Fruit fly (Drosophila melanogaster): Measurements from ENCODE around the gene prage.
A peak's percentile ranks its signal among the peaks of the same experiment; 100 is the strongest.

prage gene

DNA sequence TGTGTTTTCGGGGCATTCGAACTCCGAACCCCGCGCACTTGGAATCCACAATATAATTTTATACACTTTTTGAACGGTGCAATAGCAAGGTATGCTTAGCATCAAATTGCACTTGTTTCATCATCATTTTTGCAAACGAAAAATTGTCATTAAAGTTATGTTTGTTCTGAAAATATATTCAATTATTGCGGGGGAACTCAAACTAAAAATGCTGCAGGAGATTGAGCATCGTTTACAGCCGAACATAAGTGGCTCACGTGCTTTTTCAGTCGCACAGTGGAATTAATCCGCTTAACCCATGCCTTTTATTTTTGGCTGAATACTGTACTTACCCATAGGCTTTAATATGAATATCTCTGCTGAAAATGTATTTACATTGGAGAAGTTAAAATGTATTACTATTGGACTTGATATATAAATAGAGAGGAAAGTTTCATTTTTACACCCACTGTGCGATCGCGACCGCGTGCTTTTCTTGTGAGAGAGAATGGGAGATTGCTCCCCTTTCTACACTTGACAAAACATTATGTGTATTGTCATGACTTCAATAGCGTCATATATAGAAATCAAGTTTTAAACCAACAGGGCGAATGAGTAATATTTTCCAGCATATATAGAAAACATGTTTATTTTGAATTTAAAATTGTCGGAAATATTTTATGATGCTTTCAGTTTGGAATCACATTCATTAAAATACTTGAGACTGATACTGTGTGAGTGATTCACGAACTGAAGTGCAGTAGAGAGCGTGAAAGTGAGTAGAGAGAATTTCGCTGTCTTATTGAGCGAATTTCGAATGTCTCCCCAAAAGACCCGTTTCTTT lies 57.1 kb downstream of the prage start (continued):
- TF ChIP-seq Mio (GFP tag; optimal IDR thresholded peaks at IDR 0.05) = peak; percentile 77
- peak; percentile 86 for TF ChIP-seq CrebA (GFP tag; optimal IDR thresholded peaks at IDR 0.05; ENCODE audit: borderline replicate concordance)
- TF ChIP-seq Vsx2 (GFP tag; optimal IDR thresholded peaks at IDR 0.05; ENCODE audit: partially characterized antibody) = no peak
- no peak for TF ChIP-seq Hr78 (GFP tag; optimal IDR thresholded peaks at IDR 0.05)
- TF ChIP-seq ey (GFP tag; optimal IDR thresholded peaks at IDR 0.05) = peak; percentile 96
- peak; percentile 97 for TF ChIP-seq sage (GFP tag; optimal IDR thresholded peaks at IDR 0.05)
- peak; percentile 98 for TF ChIP-seq Hnf4 (GFP tag; optimal IDR thresholded peaks at IDR 0.05)
- peak; percentile 92 for TF ChIP-seq psq (GFP tag; optimal IDR thresholded peaks at IDR 0.05)
- no peak for TF ChIP-seq Abd-B (GFP tag; optimal IDR thresholded peaks at IDR 0.05)
- peak; percentile 91 to 98 for TF ChIP-seq foxo (GFP tag; optimal IDR thresholded peaks at IDR 0.05)

dm6 chrX:1831219-1831555 lies 57.7 kb downstream of the prage start:
- TF ChIP-seq Dif (GFP tag; optimal IDR thresholded peaks at IDR 0.05; ENCODE audit: partially characterized antibody) (peak; percentile 33), dl (GFP tag; optimal IDR thresholded peaks at IDR 0.05; ENCODE audit: insufficient read depth in 1 of 2, partially characterized antibody in 2 of 2) (peak in 1 of 2 experiments; percentile 23), Rel (GFP tag; optimal IDR thresholded peaks at IDR 0.05) (no peak), Rel (tag; optimal IDR thresholded peaks at IDR 0.05) (no peak)

- TF ChIP-seq lola (GFP tag; optimal IDR thresholded peaks at IDR 0.05) (no peak), Jra (GFP tag; optimal IDR thresholded peaks at IDR 0.05) (no peak), sage (GFP tag; optimal IDR thresholded peaks at IDR 0.05) (no peak), Dfd (GFP tag; optimal IDR thresholded peaks at IDR 0.05) (no peak), br (GFP tag; optimal IDR thresholded peaks at IDR 0.05) (no peak), Vsx2 (GFP tag; optimal IDR thresholded peaks at IDR 0.05; ENCODE audit: partially characterized antibody) (no peak), GATAd (GFP tag; optimal IDR thresholded peaks at IDR 0.05) (no peak), jim (GFP tag; optimal IDR thresholded peaks at IDR 0.05) (no peak), Hr78 (GFP tag; optimal IDR thresholded peaks at IDR 0.05) (no peak), N (GFP tag; optimal IDR thresholded peaks at IDR 0.05) (no peak), rgr (GFP tag; optimal IDR thresholded peaks at IDR 0.05) (no peak), Hr83 (GFP tag; optimal IDR thresholded peaks at IDR 0.05; ENCODE audit: poor library complexity, severe bottlenecking) (no peak), dl (GFP tag; optimal IDR thresholded peaks at IDR 0.05; ENCODE audit: insufficient read depth in 1 of 2, partially characterized antibody in 2 of 2) (no peak), Dif (GFP tag; optimal IDR thresholded peaks at IDR 0.05; ENCODE audit: partially characterized antibody) (no peak), pan (optimal IDR thresholded peaks at IDR 0.05) (no peak), dmrt93B (GFP tag; optimal IDR thresholded peaks at IDR 0.05) (no peak)
Measured at dm6 chrX:1832699-1833098, 59.2 kb downstream of the prage start.

- TF ChIP-seq N (GFP tag; optimal IDR thresholded peaks at IDR 0.05) = no peak
- no peak for TF ChIP-seq Jra (GFP tag; optimal IDR thresholded peaks at IDR 0.05)
- TF ChIP-seq Hr78 (GFP tag; optimal IDR thresholded peaks at IDR 0.05) = no peak
- no peak for TF ChIP-seq fru (GFP tag; optimal IDR thresholded peaks at IDR 0.05)
Measured at dm6 chrX:1834702-1835376, 61.3 kb downstream of the prage start.

- TF ChIP-seq woc (GFP tag; optimal IDR thresholded peaks at IDR 0.05) (peak; percentile 94), br (GFP tag; optimal IDR thresholded peaks at IDR 0.05) (peak; percentile 79), sage (GFP tag; optimal IDR thresholded peaks at IDR 0.05) (peak; percentile 20), rgr (GFP tag; optimal IDR thresholded peaks at IDR 0.05) (peak; percentile 76), dl (GFP tag; optimal IDR thresholded peaks at IDR 0.05; ENCODE audit: insufficient read depth in 1 of 2, partially characterized antibody in 2 of 2) (no peak), Abd-B (GFP tag; optimal IDR thresholded peaks at IDR 0.05) (no peak), Hnf4 (GFP tag; optimal IDR thresholded peaks at IDR 0.05) (peak; percentile 67), Vsx2 (GFP tag; optimal IDR thresholded peaks at IDR 0.05; ENCODE audit: partially characterized antibody) (no peak), Myc (optimal IDR thresholded peaks at IDR 0.05) (no peak), Dif (GFP tag; optimal IDR thresholded peaks at IDR 0.05; ENCODE audit: partially characterized antibody) (no peak), Hr83 (GFP tag; optimal IDR thresholded peaks at IDR 0.05; ENCODE audit: poor library complexity, severe bottlenecking) (no peak), sv (GFP tag; optimal IDR thresholded peaks at IDR 0.05) (no peak), dsf (GFP tag; optimal IDR thresholded peaks at IDR 0.05; ENCODE audit: borderline replicate concordance) (no peak), GATAd (GFP tag; optimal IDR thresholded peaks at IDR 0.05) (no peak), HLH106 (tag; optimal IDR thresholded peaks at IDR 0.05) (peak; percentile 67), pan (optimal IDR thresholded peaks at IDR 0.05) (no peak), Mio (GFP tag; optimal IDR thresholded peaks at IDR 0.05) (no peak), dmrt93B (GFP tag; optimal IDR thresholded peaks at IDR 0.05) (peak; percentile 67), lola (GFP tag; optimal IDR thresholded peaks at IDR 0.05) (no peak), OdsH (GFP tag; optimal IDR thresholded peaks at IDR 0.05) (peak; percentile 72), Jra (GFP tag; optimal IDR thresholded peaks at IDR 0.05) (no peak), ey (GFP tag; optimal IDR thresholded peaks at IDR 0.05) (peak; percentile 85), Hr78 (GFP tag; optimal IDR thresholded peaks at IDR 0.05) (no peak), brk (GFP tag; optimal IDR thresholded peaks at IDR 0.05) (no peak), Rel (GFP tag; optimal IDR thresholded peaks at IDR 0.05) (no peak), Rel (tag; optimal IDR thresholded peaks at IDR 0.05) (no peak), h (GFP tag; optimal IDR thresholded peaks at IDR 0.05) (peak; percentile 88), tai (GFP tag; optimal IDR thresholded peaks at IDR 0.05) (no peak), CG32264 (GFP tag; optimal IDR thresholded peaks at IDR 0.05) (peak; percentile 35), jim (GFP tag; optimal IDR thresholded peaks at IDR 0.05) (no peak), foxo (GFP tag; optimal IDR thresholded peaks at IDR 0.05) (peak in 1 of 2 experiments; percentile 78)
Measured at dm6 chrX:1840520-1840919, 67.0 kb downstream of the prage start.
